Fruit fly (Drosophila melanogaster): Measurements from ENCODE around the gene lz.
A peak's percentile ranks its signal among the peaks of the same experiment; 100 is the strongest.

The lz gene

DNA sequence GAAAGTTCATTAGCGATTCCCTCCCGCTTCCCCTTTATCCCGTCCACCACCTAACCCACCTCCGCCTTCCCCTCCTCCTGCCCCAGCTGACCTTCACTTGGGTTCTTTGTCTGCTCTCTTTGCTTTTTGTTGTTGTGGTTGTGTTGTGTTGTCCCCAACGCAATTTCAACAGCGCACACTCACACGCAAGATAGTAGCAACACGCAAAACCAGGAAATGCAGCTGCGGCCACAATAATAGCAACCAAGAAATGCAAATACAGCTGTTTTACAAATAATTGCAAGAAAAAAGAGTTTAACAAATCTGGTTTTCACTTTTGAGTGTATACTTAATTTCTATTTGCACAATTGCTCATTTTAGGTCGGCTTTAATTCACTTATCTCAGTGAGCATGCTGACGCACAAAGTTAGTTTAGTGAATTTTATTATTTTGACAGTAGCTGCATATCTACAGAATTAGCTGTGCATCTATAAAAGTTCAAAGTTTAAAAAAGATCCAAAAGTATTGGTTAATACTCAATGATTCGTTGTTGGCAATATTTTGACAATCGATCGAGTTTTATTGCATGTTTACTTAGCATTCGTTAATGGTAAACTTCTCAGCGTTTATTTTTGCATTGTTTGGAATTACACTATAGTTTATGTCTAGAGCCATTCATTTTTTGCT is 33.1 kb upstream of the lz start (continued):
- TF ChIP-seq CG10147 (GFP tag; optimal IDR thresholded peaks at IDR 0.05) (no peak), CG8281 (tag; optimal IDR thresholded peaks at IDR 0.05) (no peak), CG7745 (tag; optimal IDR thresholded peaks at IDR 0.05) (no peak), Pdp1 (GFP tag; optimal IDR thresholded peaks at IDR 0.05) (no peak), CG14014 (GFP tag; IDR thresholded peaks at IDR 0.05) (no peak), CG16815 (GFP tag; optimal IDR thresholded peaks at IDR 0.05) (no peak), Bdp1 (GFP tag; optimal IDR thresholded peaks at IDR 0.05) (no peak), mirr (GFP tag; optimal IDR thresholded peaks at IDR 0.05) (no peak), CG9215 (GFP tag; IDR thresholded peaks at IDR 0.05) (no peak), toy (GFP tag; IDR thresholded peaks at IDR 0.05) (no peak), CG15073 (GFP tag; optimal IDR thresholded peaks at IDR 0.05) (no peak), CG8089 (GFP tag; optimal IDR thresholded peaks at IDR 0.05) (no peak), GATAe (GFP tag; conservative IDR thresholded peaks at IDR 0.05) (no peak), Hand (GFP tag; optimal IDR thresholded peaks at IDR 0.05) (no peak), CG14860 (GFP tag; IDR thresholded peaks at IDR 0.05; ENCODE audit: partially characterized antibody) (no peak), Scr (GFP tag; IDR thresholded peaks at IDR 0.05; ENCODE audit: partially characterized antibody) (no peak), vfl (GFP tag; optimal IDR thresholded peaks at IDR 0.05) (no peak), CG9609 (GFP tag; optimal IDR thresholded peaks at IDR 0.05) (no peak), CG17186 (GFP tag; optimal IDR thresholded peaks at IDR 0.05) (no peak), CG34376 (GFP tag; optimal IDR thresholded peaks at IDR 0.05) (no peak), exex (tag; optimal IDR thresholded peaks at IDR 0.05) (no peak), CG12744 (GFP tag; optimal IDR thresholded peaks at IDR 0.05) (no peak), Vsx1 (GFP tag; optimal IDR thresholded peaks at IDR 0.05) (no peak), da (GFP tag; optimal IDR thresholded peaks at IDR 0.05) (no peak), stwl (tag; optimal IDR thresholded peaks at IDR 0.05) (no peak), ind (GFP tag; optimal IDR thresholded peaks at IDR 0.05) (peak; percentile 27), CoRest (tag; optimal IDR thresholded peaks at IDR 0.05) (peak; percentile 9), Opbp (GFP tag; IDR thresholded peaks at IDR 0.05; ENCODE audit: partially characterized antibody) (no peak), eyg (GFP tag; optimal IDR thresholded peaks at IDR 0.05) (no peak), CG10565 (GFP tag; optimal IDR thresholded peaks at IDR 0.05) (no peak), Spps (tag; optimal IDR thresholded peaks at IDR 0.05) (no peak), lab (GFP tag; optimal IDR thresholded peaks at IDR 0.05) (no peak), gfzf (GFP tag; optimal IDR thresholded peaks at IDR 0.05) (no peak), ase (GFP tag; IDR thresholded peaks at IDR 0.05) (0 out of 3 replicates have a peak, but pooled peaks have one; percentile 41), sens (GFP tag) (peak; percentile 77), gsb (GFP tag; IDR thresholded peaks at IDR 0.05) (no peak), peb (GFP tag; IDR thresholded peaks at IDR 0.05) (no peak), Dp (GFP tag; optimal IDR thresholded peaks at IDR 0.05) (no peak), CG14710 (tag; optimal IDR thresholded peaks at IDR 0.05) (no peak), hth (optimal IDR thresholded peaks at IDR 0.05) (no peak), corto (GFP tag; optimal IDR thresholded peaks at IDR 0.05) (no peak), CG9797 (GFP tag; optimal IDR thresholded peaks at IDR 0.05) (no peak), CG15601 (tag; optimal IDR thresholded peaks at IDR 0.05) (no peak), CG4854 (GFP tag; optimal IDR thresholded peaks at IDR 0.05) (no peak), CG34422 (GFP tag; IDR thresholded peaks at IDR 0.05) (no peak), CG11247 (GFP tag; IDR thresholded peaks at IDR 0.05) (no peak), MTF-1 (GFP tag; optimal IDR thresholded peaks at IDR 0.05; ENCODE audit: borderline replicate concordance) (no peak), HmgZ (tag; optimal IDR thresholded peaks at IDR 0.05) (no peak), lilli (GFP tag; optimal IDR thresholded peaks at IDR 0.05) (peak; percentile 25), Nf-YA (GFP tag; IDR thresholded peaks at IDR 0.05) (no peak)

Measured in whole organism, embryonic.